Fruit fly (Drosophila melanogaster): ENCODE results near the gene Ude.

Gene Ude

dm6 chr3R:24805048-24805447, 5.6 kb upstream of the Ude start, which contains the start of gene polybromo (continued):
- TF ChIP-seq MESR4 (GFP tag; optimal IDR thresholded peaks at IDR 0.05): peak; percentile 76
- no peak for TF ChIP-seq CG5180 (GFP tag; optimal IDR thresholded peaks at IDR 0.05)
- peak; percentile 94 for TF ChIP-seq unc-4 (GFP tag; IDR thresholded peaks at IDR 0.05; ENCODE audit: partially characterized antibody)
- TF ChIP-seq tgo (GFP tag; IDR thresholded peaks at IDR 0.05): no peak
- TF ChIP-seq CG10543 (GFP tag; optimal IDR thresholded peaks at IDR 0.05): no peak
- no peak for TF ChIP-seq CG10979 (tag; optimal IDR thresholded peaks at IDR 0.05)
- no peak for TF ChIP-seq en (GFP tag; optimal IDR thresholded peaks at IDR 0.05)
- peak; percentile 41 for TF ChIP-seq CG9797 (GFP tag; optimal IDR thresholded peaks at IDR 0.05)
- TF ChIP-seq vnd (GFP tag; IDR thresholded peaks at IDR 0.05; ENCODE audit: partially characterized antibody): peak; percentile 80; the same call in 2 of the 3 replicates
- TF ChIP-seq CG2889 (GFP tag; IDR thresholded peaks at IDR 0.05): no peak
- no peak for TF ChIP-seq Max (GFP tag; optimal IDR thresholded peaks at IDR 0.05)
- no peak for TF ChIP-seq Blimp-1 (GFP tag; optimal IDR thresholded peaks at IDR 0.05)
- TF ChIP-seq BEAF-32 (GFP tag; optimal IDR thresholded peaks at IDR 0.05): peak; percentile 76
- TF ChIP-seq salm (tag; optimal IDR thresholded peaks at IDR 0.05): no peak
- no peak for TF ChIP-seq H15 (GFP tag; IDR thresholded peaks at IDR 0.05)
- peak; percentile 73 for TF ChIP-seq CG16813 (GFP tag; IDR thresholded peaks at IDR 0.05; ENCODE audit: partially characterized antibody)
- peak; percentile 84 for TF ChIP-seq CG34422 (GFP tag; IDR thresholded peaks at IDR 0.05)
- no peak for TF ChIP-seq hkb (optimal IDR thresholded peaks at IDR 0.05)
- TF ChIP-seq hkb (GFP tag; IDR thresholded peaks at IDR 0.05): no peak
- TF ChIP-seq CG13287 (GFP tag; IDR thresholded peaks at IDR 0.05; ENCODE audit: partially characterized antibody): peak; percentile 93
- no peak for TF ChIP-seq Lhr (GFP tag; optimal IDR thresholded peaks at IDR 0.05)
- no peak for TF ChIP-seq lov (optimal IDR thresholded peaks at IDR 0.05)
- TF ChIP-seq lov (GFP tag; IDR thresholded peaks at IDR 0.05): no peak
- no peak for TF ChIP-seq CrebB (tag; optimal IDR thresholded peaks at IDR 0.05)
- peak; percentile 30; the same call in 1 of the 2 replicates for TF ChIP-seq slbo (GFP tag; IDR thresholded peaks at IDR 0.05)
- no peak for TF ChIP-seq pan (optimal IDR thresholded peaks at IDR 0.05)
- TF ChIP-seq pan (GFP tag; optimal IDR thresholded peaks at IDR 0.05 in 1 of 2, IDR thresholded peaks at IDR 0.05 in 1 of 2): no peak
- TF ChIP-seq ap (GFP tag; IDR thresholded peaks at IDR 0.05): no peak
- TF ChIP-seq sob (GFP tag; IDR thresholded peaks at IDR 0.05): no peak
- TF ChIP-seq jigr1 (GFP tag; IDR thresholded peaks at IDR 0.05): no peak
- no peak for TF ChIP-seq Atf3 (GFP tag; optimal IDR thresholded peaks at IDR 0.05)
- TF ChIP-seq nau (GFP tag; optimal IDR thresholded peaks at IDR 0.05): no peak
- peak; percentile 69 for TF ChIP-seq inv (GFP tag; IDR thresholded peaks at IDR 0.05; ENCODE audit: partially characterized antibody)
- TF ChIP-seq dati (GFP tag; IDR thresholded peaks at IDR 0.05): no peak
- TF ChIP-seq Trl (optimal IDR thresholded peaks at IDR 0.05): no peak
- TF ChIP-seq Trl (GFP tag; optimal IDR thresholded peaks at IDR 0.05): no peak
- TF ChIP-seq Mrtf (GFP tag; IDR thresholded peaks at IDR 0.05): no peak
- peak; percentile 93 for TF ChIP-seq CG6791 (GFP tag; IDR thresholded peaks at IDR 0.05; ENCODE audit: partially characterized antibody)
- no peak for TF ChIP-seq pnt (GFP tag; optimal IDR thresholded peaks at IDR 0.05)
- no peak for TF ChIP-seq tup (GFP tag; optimal IDR thresholded peaks at IDR 0.05)
- TF ChIP-seq CG17361 (GFP tag; IDR thresholded peaks at IDR 0.05): no peak
- no peak for TF ChIP-seq CG4854 (GFP tag; optimal IDR thresholded peaks at IDR 0.05)
- TF ChIP-seq gcm (GFP tag; optimal IDR thresholded peaks at IDR 0.05): no peak
- TF ChIP-seq Rfx (GFP tag; IDR thresholded peaks at IDR 0.05): no peak
- peak; percentile 97 for TF ChIP-seq Sry-δ (GFP tag; optimal IDR thresholded peaks at IDR 0.05)
- TF ChIP-seq CG13894 (tag; optimal IDR thresholded peaks at IDR 0.05): no peak
- TF ChIP-seq kay (GFP tag; optimal IDR thresholded peaks at IDR 0.05): no peak
- TF ChIP-seq Fer3 (tag; optimal IDR thresholded peaks at IDR 0.05): no peak
- no peak for TF ChIP-seq CG10654 (GFP tag; optimal IDR thresholded peaks at IDR 0.05)
- TF ChIP-seq CG7556 (GFP tag; optimal IDR thresholded peaks at IDR 0.05): no peak
- peak; percentile 16; the same call in 1 of the 3 replicates for TF ChIP-seq Dbx (GFP tag; IDR thresholded peaks at IDR 0.05)
- no peak for TF ChIP-seq CG8089 (GFP tag; optimal IDR thresholded peaks at IDR 0.05)

All from whole organism, embryonic.